Worm (Caenorhabditis elegans) whole organism, young adult: ENCODE results near the gene ccf-1.

Experiments
- F23B12.7 ChIP-seq: sonication (generic microtip); optimal IDR thresholded peaks from 2 replicates; lab custom pipeline; 2017; ENCODE audit warnings: missing genetic modification characterization, mild to moderate bottlenecking, missing compliant biosample characterization, antibody characterized with exemption, moderate library complexity; ENCODE audit not compliant: insufficient read depth
- F55B11.4 ChIP-seq: sonication (generic microtip); optimal IDR thresholded peaks from 2 replicates; lab custom pipeline; 2016; ENCODE audit warnings: missing compliant biosample characterization, missing genetic modification characterization, borderline replicate concordance; ENCODE audit not compliant: insufficient read depth
- ama-1 ChIP-seq, 3 experiments: fragments of 150-350 bp in 1 of 3; sonication (generic microtip) in 2 of 3; optimal IDR thresholded peaks; 2 replicates each; lab custom pipeline; 2014 to 2018; ENCODE audit warnings: missing biosample characterization in 2 of 3, missing genetic modification characterization in 2 of 3, missing genetic modification reagents in 2 of 3
- cebp-2 ChIP-seq: fragments of 200-800 bp; sonication (Bioruptor generic); IDR thresholded peaks from 2 replicates; pipeline ENCODE4 v1.3.6; 2022; ENCODE audit warnings: missing genetic modification characterization, missing compliant biosample characterization
- hlh-12 ChIP-seq: sonication (generic microtip); optimal IDR thresholded peaks from 2 replicates; lab custom pipeline; 2016; ENCODE audit warnings: missing genetic modification characterization, missing compliant biosample characterization
- nfya-1 ChIP-seq: sonication (generic microtip); optimal IDR thresholded peaks from 2 replicates; lab custom pipeline; 2017; ENCODE audit warnings: antibody characterized with exemption, missing compliant biosample characterization, missing genetic modification characterization, borderline replicate concordance; ENCODE audit not compliant: insufficient read depth
- ztf-26 ChIP-seq: sonication (generic microtip); optimal IDR thresholded peaks from 2 replicates; lab custom pipeline; 2017; ENCODE audit warnings: missing genetic modification characterization, missing compliant biosample characterization
- ztf-3 ChIP-seq: fragments of 200-800 bp; sonication (Bioruptor generic); optimal IDR thresholded peaks from 2 replicates; lab custom pipeline; 2018; ENCODE audit warnings: mild to moderate bottlenecking, missing genetic modification characterization, missing compliant biosample characterization

DNA sequence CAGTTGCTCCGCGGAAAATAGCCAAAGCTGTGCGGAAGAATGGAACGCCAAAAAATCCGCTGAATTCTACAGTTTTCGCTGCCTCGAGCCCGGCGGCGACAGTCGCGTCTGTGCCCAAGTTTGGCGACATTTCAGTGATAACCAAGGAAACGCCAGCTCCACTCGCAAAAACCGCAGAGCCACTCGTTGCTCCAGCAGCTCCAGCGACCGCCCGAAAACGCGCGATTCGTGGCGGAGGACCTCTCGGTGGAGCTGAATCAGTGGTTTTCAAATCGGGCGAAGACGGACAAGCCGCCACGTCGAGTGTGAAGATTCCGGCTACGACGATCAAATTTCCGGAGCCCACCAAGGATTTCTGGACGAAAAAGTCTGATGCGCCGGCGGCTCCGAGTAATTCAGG, 3.8 kb downstream of the ccf-1 start:
- TF ChIP-seq hlh-12 (tag; lab: Kevin White, UChicago), result no peak
- TF ChIP-seq nfya-1 (tag; lab: Kevin White, UChicago), result no peak
- TF ChIP-seq F55B11.4 (tag; lab: Kevin White, UChicago), result no peak
- TF ChIP-seq ama-1 (optimal IDR thresholded peaks at IDR 0.05; lab: Kevin White, UChicago), result no peak
- no peak for TF ChIP-seq ama-1 (GFP tag; optimal IDR thresholded peaks at IDR 0.05; lab: Kevin White, UChicago)
- TF ChIP-seq ztf-26 (tag; lab: Kevin White, UChicago), result no peak
- TF ChIP-seq F23B12.7 (tag; lab: Kevin White, UChicago), result no peak
- TF ChIP-seq ztf-3 (GFP tag; lab: Kevin White, UChicago), result no peak
- TF ChIP-seq cebp-2 (GFP tag; lab: Robert Waterston, UW), result no peak
